Fruit fly (Drosophila melanogaster) whole organism, embryonic: ENCODE results near the gene FASN2.

Experiments
- CG11085 ChIP-seq: fragments of 200-800 bp; sonication (Bioruptor generic); IDR thresholded peaks from 2 replicates; pipeline ENCODE4 v1.3.6; 2022; ENCODE audit warnings: missing biosample characterization, missing genetic modification characterization
- CG11456 ChIP-seq: fragments of 200-800 bp; sonication (Bioruptor generic); IDR thresholded peaks from 3 replicates; pipeline ENCODE4 v1.3.6; 2022; ENCODE audit warnings: missing biosample characterization, missing genetic modification characterization
- CG14860 ChIP-seq: fragments of 200-800 bp; sonication (Bioruptor generic); IDR thresholded peaks from 3 replicates; pipeline ENCODE4 v1.3.6; 2022; ENCODE audit warnings: missing biosample characterization, missing genetic modification characterization; ENCODE audit not compliant: partially characterized antibody
- CG15073 ChIP-seq: fragments of 200-800 bp; sonication (Bioruptor generic); optimal IDR thresholded peaks from 2 replicates; lab custom pipeline; 2016; ENCODE audit warnings: missing biosample characterization, missing genetic modification characterization
- CG17359 ChIP-seq: fragments of 200-800 bp; sonication (Bioruptor generic); optimal IDR thresholded peaks from 3 replicates; lab custom pipeline; 2018; ENCODE audit warnings: missing biosample characterization, mild to moderate bottlenecking, missing genetic modification characterization, moderate library complexity
- CG17385 ChIP-seq: fragments of 200-800 bp; sonication (Bioruptor generic); optimal IDR thresholded peaks from 3 replicates; lab custom pipeline; 2018; ENCODE audit warnings: missing biosample characterization, mild to moderate bottlenecking, missing genetic modification characterization
- CG2120 ChIP-seq: fragments of 200-800 bp; sonication (Bioruptor generic); optimal IDR thresholded peaks from 3 replicates; lab custom pipeline; 2016; ENCODE audit warnings: missing biosample characterization, missing genetic modification characterization
- CG30431 ChIP-seq: fragments of 200-800 bp; sonication (Bioruptor generic); optimal IDR thresholded peaks from 2 replicates; lab custom pipeline; 2017; ENCODE audit warnings: missing biosample characterization, missing genetic modification characterization
- CG33557 ChIP-seq: fragments of 200-800 bp; sonication (Bioruptor generic); optimal IDR thresholded peaks from 2 replicates; lab custom pipeline; 2019; ENCODE audit warnings: missing biosample characterization, mild to moderate bottlenecking, missing genetic modification characterization, moderate library complexity
- CG4707 ChIP-seq: fragments of 200-800 bp; sonication (Bioruptor generic); optimal IDR thresholded peaks from 2 replicates; lab custom pipeline; 2018; ENCODE audit warnings: missing biosample characterization, mild to moderate bottlenecking, missing genetic modification characterization, moderate library complexity
- CG4730 ChIP-seq: fragments of 200-800 bp; sonication (Bioruptor generic); IDR thresholded peaks from 2 replicates; pipeline ENCODE4 v1.3.6; 2022; ENCODE audit warnings: missing biosample characterization, missing genetic modification characterization
- CG5245 ChIP-seq: fragments of 200-800 bp; sonication (Bioruptor generic); optimal IDR thresholded peaks from 3 replicates; lab custom pipeline; 2016; ENCODE audit warnings: missing biosample characterization, missing genetic modification characterization
- CG6254 ChIP-seq: fragments of 200-800 bp; sonication (Bioruptor generic); optimal IDR thresholded peaks from 3 replicates; lab custom pipeline; 2017; ENCODE audit warnings: mild to moderate bottlenecking, missing biosample characterization, missing genetic modification reagents, missing genetic modification characterization
- CG6272 ChIP-seq: fragments of 200-800 bp; sonication (Bioruptor generic); IDR thresholded peaks from 2 replicates; pipeline ENCODE4 v1.3.6; 2022; ENCODE audit warnings: missing biosample characterization, missing genetic modification characterization
- CG6689 ChIP-seq: fragments of 200-800 bp; sonication (Bioruptor generic); IDR thresholded peaks from 2 replicates; pipeline ENCODE4 v1.3.6; 2022; ENCODE audit warnings: missing biosample characterization, missing genetic modification characterization
- CrebB ChIP-seq: fragments of 200-800 bp; sonication (Bioruptor generic); optimal IDR thresholded peaks from 3 replicates; lab custom pipeline; 2018; ENCODE audit warnings: missing biosample characterization, mild to moderate bottlenecking, missing genetic modification characterization
- Dbx ChIP-seq: fragments of 200-800 bp; sonication (Bioruptor generic); IDR thresholded peaks from 3 replicates; pipeline ENCODE4 v1.3.6; 2022; ENCODE audit warnings: missing biosample characterization, missing genetic modification characterization
- E2f2 ChIP-seq: fragments of 200-800 bp; sonication (Bioruptor generic); IDR thresholded peaks from 2 replicates; pipeline ENCODE4 v1.3.6; 2022; ENCODE audit warnings: missing biosample characterization, missing genetic modification characterization
- Ets97D ChIP-seq: fragments of 200-800 bp; sonication (Bioruptor generic); optimal IDR thresholded peaks from 3 replicates; lab custom pipeline; 2016; ENCODE audit warnings: missing biosample characterization, missing genetic modification characterization
- Gsc ChIP-seq: fragments of 200-800 bp; sonication (Bioruptor generic); IDR thresholded peaks from 2 replicates; pipeline ENCODE4 v1.3.6; 2022; ENCODE audit warnings: missing biosample characterization, missing genetic modification characterization
- Hr39 ChIP-seq: fragments of >200 bp; optimal IDR thresholded peaks from 2 replicates; lab custom pipeline; 2017
- Poxn ChIP-seq: fragments of 200-800 bp; sonication (Bioruptor generic); IDR thresholded peaks from 2 replicates; pipeline ENCODE4 v1.3.6; 2022; ENCODE audit warnings: missing biosample characterization, missing genetic modification characterization
- Rfx ChIP-seq: fragments of 200-800 bp; sonication (Bioruptor generic); IDR thresholded peaks from 2 replicates; pipeline ENCODE4 v1.3.6; 2022; ENCODE audit warnings: missing biosample characterization, missing genetic modification characterization
- Side ChIP-seq: fragments of 200-800 bp; sonication (Bioruptor generic); optimal IDR thresholded peaks from 2 replicates; lab custom pipeline; 2016; ENCODE audit warnings: missing biosample characterization, missing genetic modification characterization
- Usf ChIP-seq: fragments of 200-800 bp; sonication (Bioruptor generic); optimal IDR thresholded peaks from 2 replicates; lab custom pipeline; 2017; ENCODE audit warnings: missing genotype, missing biosample characterization, missing genetic modification characterization
- Vsx1 ChIP-seq: fragments of 200-800 bp; sonication (Bioruptor generic); optimal IDR thresholded peaks from 2 replicates; lab custom pipeline; 2017; ENCODE audit warnings: missing biosample characterization, mild to moderate bottlenecking, missing genetic modification characterization, missing genetic modification reagents
- ab ChIP-seq: fragments of 200-800 bp; sonication (Bioruptor generic); optimal IDR thresholded peaks from 2 replicates; lab custom pipeline; 2016; ENCODE audit warnings: missing biosample characterization, missing genetic modification characterization
- ac ChIP-seq: fragments of 200-800 bp; sonication (Bioruptor generic); optimal IDR thresholded peaks from 3 replicates; lab custom pipeline; 2017; ENCODE audit warnings: missing biosample characterization, mild to moderate bottlenecking, missing genetic modification characterization
- amos ChIP-seq: fragments of 200-800 bp; sonication (Bioruptor generic); IDR thresholded peaks from 2 replicates; pipeline ENCODE4 v1.3.6; 2022; ENCODE audit warnings: missing biosample characterization, missing genetic modification characterization; ENCODE audit not compliant: partially characterized antibody
- bowl ChIP-seq: fragments of 200-800 bp; sonication (Bioruptor generic); IDR thresholded peaks from 2 replicates; pipeline ENCODE4 v1.3.6; 2022; ENCODE audit warnings: missing biosample characterization, missing genetic modification characterization
- chm ChIP-seq: fragments of 200-800 bp; sonication (Bioruptor generic); IDR thresholded peaks from 2 replicates; pipeline ENCODE4 v1.3.6; 2022; ENCODE audit warnings: missing biosample characterization, missing genetic modification characterization
- corto ChIP-seq: fragments of 200-800 bp; sonication (Bioruptor generic); optimal IDR thresholded peaks from 2 replicates; lab custom pipeline; 2016; ENCODE audit warnings: missing biosample characterization, mild to moderate bottlenecking, missing genetic modification characterization, moderate library complexity
- crol ChIP-seq: fragments of 200-800 bp; sonication (Bioruptor generic); IDR thresholded peaks from 2 replicates; pipeline ENCODE4 v1.3.6; 2022; ENCODE audit warnings: missing biosample characterization, missing genetic modification characterization
- dan ChIP-seq: fragments of 200-800 bp; sonication (Bioruptor generic); IDR thresholded peaks from 2 replicates; pipeline ENCODE4 v1.3.6; 2022; ENCODE audit warnings: missing biosample characterization, missing genetic modification characterization
- gem ChIP-seq: fragments of 200-800 bp; sonication (Bioruptor generic); optimal IDR thresholded peaks from 2 replicates; lab custom pipeline; 2019; ENCODE audit warnings: missing biosample characterization, mild to moderate bottlenecking, missing genetic modification characterization, moderate library complexity
- gfzf ChIP-seq: fragments of 200-800 bp; sonication (Bioruptor generic); optimal IDR thresholded peaks from 2 replicates; lab custom pipeline; 2016; ENCODE audit warnings: missing biosample characterization, mild to moderate bottlenecking, missing genetic modification characterization, moderate library complexity
- grau ChIP-seq: fragments of 200-800 bp; optimal IDR thresholded peaks from 3 replicates; lab custom pipeline; 2019; ENCODE audit warnings: missing biosample characterization, mild to moderate bottlenecking, missing genetic modification characterization, moderate library complexity
- grn ChIP-seq: fragments of 200-800 bp; sonication (Bioruptor generic); optimal IDR thresholded peaks from 3 replicates; lab custom pipeline; 2017; ENCODE audit warnings: missing biosample characterization, missing genetic modification characterization
- hb ChIP-seq: fragments of 200-800 bp; sonication (Bioruptor generic); IDR thresholded peaks from 3 replicates; pipeline ENCODE4 v1.3.6; 2022; ENCODE audit warnings: missing biosample characterization, missing genetic modification characterization; ENCODE audit not compliant: partially characterized antibody
- peb ChIP-seq: fragments of 200-800 bp; sonication (Bioruptor generic); IDR thresholded peaks from 2 replicates; pipeline ENCODE4 v1.3.6; 2022; ENCODE audit warnings: missing biosample characterization, missing genetic modification characterization
- phol ChIP-seq: fragments of 200-800 bp; sonication (Bioruptor generic); optimal IDR thresholded peaks from 3 replicates; lab custom pipeline; 2018; ENCODE audit warnings: missing biosample characterization, mild to moderate bottlenecking, missing genetic modification characterization, moderate library complexity
- pnt ChIP-seq: fragments of 200-800 bp; sonication (Bioruptor generic); optimal IDR thresholded peaks from 3 replicates; lab custom pipeline; 2016; ENCODE audit warnings: missing biosample characterization, missing genetic modification characterization
- sc ChIP-seq, 3 experiments: fragments of >200 bp in 2 of 3; fragments of 200-800 bp in 1 of 3; sonication (Bioruptor generic) in 1 of 3; optimal IDR thresholded peaks; 2 replicates in 2 of 3; 3 replicates in 1 of 3; lab custom pipeline; 2017; ENCODE audit warnings: mild to moderate bottlenecking in 1 of 3, missing biosample characterization in 1 of 3, missing genetic modification characterization in 1 of 3, missing genetic modification reagents in 1 of 3
- sens ChIP-seq: fragments of 200-800 bp; sonication (Bioruptor generic); peaks from one replicate; lab custom pipeline; 2016; ENCODE audit warnings: missing biosample characterization, missing genetic modification characterization
- sqz ChIP-seq: fragments of 200-800 bp; sonication (Bioruptor generic); optimal IDR thresholded peaks from 3 replicates; lab custom pipeline; 2018; ENCODE audit warnings: missing biosample characterization, mild to moderate bottlenecking, missing genetic modification characterization
- stc ChIP-seq: fragments of 200-800 bp; sonication (Bioruptor generic); IDR thresholded peaks from 2 replicates; pipeline ENCODE4 v1.3.6; 2022; ENCODE audit warnings: missing biosample characterization, missing genetic modification characterization
- sug ChIP-seq: fragments of 200-800 bp; optimal IDR thresholded peaks from 2 replicates; lab custom pipeline; 2019; ENCODE audit warnings: missing biosample characterization, mild to moderate bottlenecking, missing genetic modification characterization, moderate library complexity
- usp ChIP-seq: fragments of >200 bp; optimal IDR thresholded peaks from 2 replicates; lab custom pipeline; 2017; ENCODE audit warnings: missing biosample characterization, missing genetic modification characterization
- wek ChIP-seq: fragments of 200-800 bp; sonication (Bioruptor generic); optimal IDR thresholded peaks from 3 replicates; lab custom pipeline; 2018; ENCODE audit warnings: missing biosample characterization, mild to moderate bottlenecking, missing genetic modification characterization, moderate library complexity
- yki ChIP-seq: fragments of >200 bp; optimal IDR thresholded peaks from 3 replicates; lab custom pipeline; 2018

Gene FASN2

dm6 chr2L:3041918-3042615 is 1.7 kb upstream of the FASN2 start, which contains the start of gene CG17261 (continued):
- peak; percentile 46 for TF ChIP-seq sens (GFP tag; lab: Kevin White, UChicago)
- no peak for TF ChIP-seq usp (GFP tag; lab: Kevin White, UChicago)
- no peak for TF ChIP-seq ac
- TF ChIP-seq Poxn (GFP tag; lab: Robert Waterston, UW), result no peak
- no peak for TF ChIP-seq Gsc
- TF ChIP-seq corto, result no peak
- no peak for TF ChIP-seq Hr39
- TF ChIP-seq dan (GFP tag; lab: Robert Waterston, UW), result no peak
- no peak; the same call in 1 of the 2 replicates for TF ChIP-seq amos (GFP tag; lab: Robert Waterston, UW)
- peak; percentile 93 for TF ChIP-seq sug (tag; lab: Kevin White, UChicago)
- no peak for TF ChIP-seq sqz (GFP tag; lab: Kevin White, UChicago)
- TF ChIP-seq yki, result no peak
- peak; percentile 40 for TF ChIP-seq Side (GFP tag; lab: Kevin White, UChicago)
- TF ChIP-seq CG5245, result no peak
- TF ChIP-seq phol (tag; lab: Kevin White, UChicago), result no peak
- TF ChIP-seq chm (GFP tag; lab: Robert Waterston, UW), result no peak
- peak; percentile 62 for TF ChIP-seq crol
- no peak for TF ChIP-seq hb
- no peak for TF ChIP-seq CG11085 (GFP tag; lab: Robert Waterston, UW)
- TF ChIP-seq CrebB (tag; lab: Kevin White, UChicago), result no peak
- 0 out of 2 replicates have a peak, but pooled peaks have one; percentile 15 for TF ChIP-seq bowl (GFP tag; lab: Robert Waterston, UW)
- TF ChIP-seq peb, result no peak
- TF ChIP-seq Usf (GFP tag; lab: Kevin White, UChicago), result no peak
- no peak for TF ChIP-seq CG6272 (GFP tag; lab: Robert Waterston, UW)
- TF ChIP-seq gem, result peak; percentile 52
- no peak for TF ChIP-seq CG6689
- no peak for TF ChIP-seq Dbx
- no peak for TF ChIP-seq pnt (GFP tag; lab: Kevin White, UChicago)
- peak; percentile 49 for TF ChIP-seq grau (tag; lab: Kevin White, UChicago)
- no peak for TF ChIP-seq wek (GFP tag; lab: Kevin White, UChicago)
- TF ChIP-seq CG14860 (GFP tag; lab: Robert Waterston, UW), result no peak
- TF ChIP-seq gfzf, result no peak
- peak; percentile 78 for TF ChIP-seq Rfx (GFP tag; lab: Robert Waterston, UW)
- no peak for TF ChIP-seq CG6254 (GFP tag; lab: Kevin White, UChicago)
- TF ChIP-seq stc (GFP tag; lab: Robert Waterston, UW), result no peak
- TF ChIP-seq CG17359 (tag; lab: Kevin White, UChicago), result peak; percentile 30

dm6 chr2L:3044660-3045504 is 1.1 kb downstream of the FASN2 start:
- TF ChIP-seq CG4707 (GFP tag; lab: Kevin White, UChicago) (no peak), CG33557 (GFP tag; lab: Kevin White, UChicago) (no peak), CG15073 (GFP tag; lab: Kevin White, UChicago) (no peak), CG2120 (no peak), Ets97D (no peak), ab (GFP tag; lab: Kevin White, UChicago) (no peak), Vsx1 (no peak), CG17385 (no peak), sug (tag; lab: Kevin White, UChicago) (no peak), sc (optimal IDR thresholded peaks at IDR 0.05; lab: Kevin White, UChicago) (no peak), sc (GFP tag; optimal IDR thresholded peaks at IDR 0.05; lab: Kevin White, UChicago) (no peak), E2f2 (GFP tag; lab: Robert Waterston, UW) (no peak), CG30431 (no peak), CG11456 (GFP tag; lab: Robert Waterston, UW) (peak; percentile 69; the same call in 2 of the 3 replicates), CG4730 (GFP tag; lab: Robert Waterston, UW) (no peak), CG6272 (GFP tag; lab: Robert Waterston, UW) (no peak), grn (GFP tag; lab: Kevin White, UChicago) (peak; percentile 81), grau (tag; lab: Kevin White, UChicago) (no peak)
